Fruit fly (Drosophila melanogaster) whole organism, larva: ENCODE data around the gene Polr2B.

Experiments used
- noc ChIP-seq: fragments of 200-800 bp; sonication (Bioruptor generic); optimal IDR thresholded peaks from 3 replicates; lab custom pipeline; 2019; ENCODE audit warnings: missing biosample characterization, mild to moderate bottlenecking, missing genetic modification characterization, moderate library complexity

The Polr2B gene

dm6 chr3R:14109145-14109544 is 16.4 kb upstream of the Polr2B start, which contains the start of gene Or88a:
Gene Or88a, plus strand, starts transcription at chr3R:14109445.
- TF ChIP-seq noc (tag; lab: Kevin White, UChicago): no peak

dm6 chr3R:14112066-14112465 is 13.5 kb upstream of the Polr2B start, which contains the start of gene CG14357:
Gene CG14357, minus strand, starts transcription at chr3R:14112166.
- no peak for TF ChIP-seq noc (tag; lab: Kevin White, UChicago)

dm6 chr3R:14116088-14116487 is 9.5 kb upstream of the Polr2B start:
- no peak for TF ChIP-seq noc (tag; lab: Kevin White, UChicago)

dm6 chr3R:14118350-14118749 is 7.2 kb upstream of the Polr2B start, which contains the start of gene Kif19A:
Gene Kif19A, minus strand, starts transcription at chr3R:14118450.
- TF ChIP-seq noc (tag; lab: Kevin White, UChicago): no peak

dm6 chr3R:14122347-14122812 is 3.2 kb upstream of the Polr2B start, which contains the start of the genes Abi and twf:
Gene Abi, minus strand, starts transcription at chr3R:14122420.
Gene twf, plus strand, starts transcription at chr3R:14122654.
- TF ChIP-seq noc (tag; lab: Kevin White, UChicago): no peak

- TF ChIP-seq noc (tag; lab: Kevin White, UChicago): no peak
These were observed 6.4 kb downstream of the Polr2B start, which contains the start of gene CG14356 for dm6 chr3R:14131972-14132371. Gene CG14356, minus strand, starts transcription at chr3R:14132072.

- no peak for TF ChIP-seq noc (tag; lab: Kevin White, UChicago)
These were observed 15.3 kb downstream of the Polr2B start for dm6 chr3R:14140912-14141311.

dm6 chr3R:14151840-14152239 is 26.2 kb downstream of the Polr2B start, which contains the start of gene CG14355:
Gene CG14355, minus strand, starts transcription at chr3R:14151940.
- no peak for TF ChIP-seq noc (tag; lab: Kevin White, UChicago)

dm6 chr3R:14152550-14152949 is 27.0 kb downstream of the Polr2B start, which contains the start of gene CG42500:
Gene CG42500, minus strand, starts transcription at chr3R:14152650.
- no peak for TF ChIP-seq noc (tag; lab: Kevin White, UChicago)

dm6 chr3R:14153729-14154128 is 28.1 kb downstream of the Polr2B start, which contains the start of gene Recs1:
Gene Recs1, minus strand, starts transcription at chr3R:14153829.
- no peak for TF ChIP-seq noc (tag; lab: Kevin White, UChicago)

dm6 chr3R:14154341-14154740 is 28.8 kb downstream of the Polr2B start, which contains the start of gene CG44215:
Gene CG44215, minus strand, starts transcription at chr3R:14154441.
- no peak for TF ChIP-seq noc (tag; lab: Kevin White, UChicago)

dm6 chr3R:14157331-14157730 is 31.7 kb downstream of the Polr2B start, which contains the start of gene CG31533:
Gene CG31533, minus strand, starts transcription at chr3R:14157431.
- TF ChIP-seq noc (tag; lab: Kevin White, UChicago): no peak

- TF ChIP-seq noc (tag; lab: Kevin White, UChicago): no peak
These were observed 34.6 kb downstream of the Polr2B start, which contains the start of gene CG31327 for dm6 chr3R:14160178-14160577. Gene CG31327, minus strand, starts transcription at chr3R:14160278.

dm6 chr3R:14162176-14162759 is 36.7 kb downstream of the Polr2B start, which contains the start of gene CG3199:
Gene CG3199, plus strand, starts transcription at chr3R:14162709.
- no peak for TF ChIP-seq noc (tag; lab: Kevin White, UChicago)
